Worm (Caenorhabditis elegans) whole organism, L1 larva: Measurements from ENCODE around the gene clec-51.

Experiments
- F16B12.6 ChIP-seq: fragments of 150-350 bp; optimal IDR thresholded peaks from 2 replicates; lab custom pipeline; 2014; ENCODE audit warnings: missing biosample characterization, missing genetic modification characterization
- aha-1 ChIP-seq: fragments of 150-350 bp; optimal IDR thresholded peaks from 2 replicates; lab custom pipeline; 2014; ENCODE audit warnings: missing biosample characterization, missing genetic modification characterization
- aly-2 ChIP-seq: fragments of 150-350 bp; optimal IDR thresholded peaks from 2 replicates; lab custom pipeline; 2014; ENCODE audit warnings: missing biosample characterization, missing genetic modification characterization
- blmp-1 ChIP-seq: fragments of 150-350 bp; optimal IDR thresholded peaks from 2 replicates; lab custom pipeline; 2014; ENCODE audit warnings: missing biosample characterization, missing genetic modification characterization
- ceh-8 ChIP-seq: fragments of 200-800 bp; sonication (Bioruptor generic); optimal IDR thresholded peaks from 2 replicates; lab custom pipeline; 2018; ENCODE audit warnings: mild to moderate bottlenecking, missing genetic modification characterization, moderate library complexity, missing compliant biosample characterization
- ceh-82 ChIP-seq, 3 experiments: fragments of 150-350 bp in 1 of 3; sonication (generic microtip) in 2 of 3; optimal IDR thresholded peaks; 2 replicates each; lab custom pipeline; 2014 to 2017; ENCODE audit warnings: missing biosample characterization in 3 of 3, missing genetic modification characterization in 3 of 3
- ceh-88 ChIP-seq: fragments of 200-800 bp; sonication (Bioruptor generic); IDR thresholded peaks from 2 replicates; pipeline ENCODE4 v1.3.6; 2022; ENCODE audit warnings: missing genetic modification characterization, missing compliant biosample characterization
- dpl-1 ChIP-seq, 3 experiments: fragments of 150-350 bp in 2 of 3; sonication (generic microtip) in 1 of 3; optimal IDR thresholded peaks; 2 replicates each; lab custom pipeline; 2014 to 2017; ENCODE audit warnings: missing biosample characterization in 3 of 3, missing genetic modification characterization in 3 of 3, missing genetic modification reagents in 3 of 3
- efl-1 ChIP-seq, 4 experiments: fragments of 150-350 bp; optimal IDR thresholded peaks in 3 of 4; peaks in 1 of 4; 1 replicate in 1 of 4; 2 replicates in 3 of 4; lab custom pipeline; 2014; ENCODE audit warnings: missing biosample characterization in 2 of 4, missing genetic modification characterization in 2 of 4, missing genetic modification reagents in 2 of 4
- fkh-10 ChIP-seq: sonication (generic microtip); optimal IDR thresholded peaks from 2 replicates; lab custom pipeline; 2017; ENCODE audit warnings: missing biosample characterization, missing genetic modification reagents, missing genetic modification characterization
- fkh-8 ChIP-seq: sonication (generic microtip); optimal IDR thresholded peaks from 2 replicates; lab custom pipeline; 2016; ENCODE audit warnings: mild to moderate bottlenecking, missing genetic modification characterization, missing compliant biosample characterization
- hlh-4 ChIP-seq: sonication (generic microtip); optimal IDR thresholded peaks from 2 replicates; lab custom pipeline; 2016; ENCODE audit warnings: mild to moderate bottlenecking, missing genetic modification characterization, missing compliant biosample characterization
- lin-14 ChIP-seq: fragments of 200-800 bp; sonication (Bioruptor generic); optimal IDR thresholded peaks from 2 replicates; lab custom pipeline; 2018; ENCODE audit warnings: mild to moderate bottlenecking, missing genetic modification characterization, moderate library complexity, missing compliant biosample characterization
- lin-15B ChIP-seq: fragments of 150-350 bp; sonication (generic microtip); optimal IDR thresholded peaks from 3 replicates; lab custom pipeline; 2014; ENCODE audit warnings: missing biosample characterization, missing genetic modification characterization
- lin-35 ChIP-seq, 2 experiments: fragments of 150-350 bp; optimal IDR thresholded peaks; 2 replicates each; lab custom pipeline; 2014; ENCODE audit warnings: missing biosample characterization in 2 of 2, missing genetic modification characterization in 2 of 2, missing genetic modification reagents in 2 of 2
- lin-39 ChIP-seq: fragments of 150-350 bp; optimal IDR thresholded peaks from 2 replicates; lab custom pipeline; 2014; ENCODE audit warnings: missing biosample characterization, missing genetic modification reagents, missing genetic modification characterization
- lsy-2 ChIP-seq, 2 experiments: fragments of 150-350 bp; optimal IDR thresholded peaks; 2 replicates each; lab custom pipeline; 2014; ENCODE audit warnings: missing biosample characterization in 2 of 2, missing genetic modification characterization in 2 of 2
- mdl-1 ChIP-seq, 2 experiments: fragments of 150-350 bp; optimal IDR thresholded peaks; 2 replicates each; lab custom pipeline; 2014 to 2017; ENCODE audit warnings: missing biosample characterization in 2 of 2, missing genetic modification characterization in 2 of 2, inconsistent platforms in 1 of 2
- mep-1 ChIP-seq: fragments of 150-350 bp; optimal IDR thresholded peaks from 2 replicates; lab custom pipeline; 2014; ENCODE audit warnings: missing biosample characterization, missing genetic modification characterization
- nhr-11 ChIP-seq: fragments of 150-350 bp; optimal IDR thresholded peaks from 2 replicates; lab custom pipeline; 2014; ENCODE audit warnings: missing biosample characterization, missing genetic modification characterization
- nhr-12 ChIP-seq: sonication (generic microtip); optimal IDR thresholded peaks from 2 replicates; lab custom pipeline; 2017; ENCODE audit warnings: missing biosample characterization, missing genetic modification characterization
- nhr-20 ChIP-seq: sonication (generic microtip); optimal IDR thresholded peaks from 2 replicates; lab custom pipeline; 2016; ENCODE audit warnings: mild to moderate bottlenecking, missing genetic modification characterization, missing compliant biosample characterization
- nhr-237 ChIP-seq: fragments of 150-350 bp; optimal IDR thresholded peaks from 2 replicates; lab custom pipeline; 2014; ENCODE audit warnings: missing biosample characterization, missing genetic modification characterization
- nhr-71 ChIP-seq: sonication (generic microtip); optimal IDR thresholded peaks from 2 replicates; lab custom pipeline; 2016; ENCODE audit warnings: mild to moderate bottlenecking, missing genetic modification characterization, moderate library complexity, missing compliant biosample characterization
- nhr-77 ChIP-seq: fragments of 150-350 bp; optimal IDR thresholded peaks from 2 replicates; lab custom pipeline; 2014; ENCODE audit warnings: missing biosample characterization, missing genetic modification characterization
- nhr-85 ChIP-seq: sonication (generic microtip); peaks from one replicate; lab custom pipeline; 2016; ENCODE audit warnings: missing genetic modification characterization, inconsistent platforms, missing compliant biosample characterization
- pag-3 ChIP-seq: sonication (generic microtip); optimal IDR thresholded peaks from 2 replicates; lab custom pipeline; 2017; ENCODE audit warnings: missing genetic modification characterization, mild to moderate bottlenecking, missing compliant biosample characterization, antibody characterized with exemption, borderline replicate concordance; ENCODE audit not compliant: insufficient read depth
- rnt-1 ChIP-seq: sonication (generic microtip); optimal IDR thresholded peaks from 2 replicates; lab custom pipeline; 2016; ENCODE audit warnings: mild to moderate bottlenecking, missing genetic modification characterization, moderate library complexity, missing compliant biosample characterization
- skn-1 ChIP-seq: fragments of 150-350 bp; optimal IDR thresholded peaks from 2 replicates; lab custom pipeline; 2014; ENCODE audit warnings: missing biosample characterization, missing genetic modification characterization
- snu-23 ChIP-seq: sonication (generic microtip); optimal IDR thresholded peaks from 2 replicates; lab custom pipeline; 2016; ENCODE audit warnings: missing genetic modification characterization, missing compliant biosample characterization
- sox-4 ChIP-seq: sonication (generic microtip); optimal IDR thresholded peaks from 2 replicates; lab custom pipeline; 2016; ENCODE audit warnings: missing genetic modification characterization, missing compliant biosample characterization
- unc-130 ChIP-seq: fragments of 150-350 bp; optimal IDR thresholded peaks from 2 replicates; lab custom pipeline; 2017; ENCODE audit warnings: missing biosample characterization, missing genetic modification characterization, inconsistent platforms
- unc-30 ChIP-seq: sonication (generic microtip); optimal IDR thresholded peaks from 2 replicates; lab custom pipeline; 2017; ENCODE audit warnings: missing biosample characterization, missing genetic modification characterization
- unc-98 ChIP-seq: fragments of 200-800 bp; sonication (Bioruptor generic); IDR thresholded peaks from 2 replicates; pipeline ENCODE4 v1.3.6; 2022; ENCODE audit warnings: missing genetic modification characterization, missing compliant biosample characterization
- xbp-1 ChIP-seq: sonication (generic microtip); optimal IDR thresholded peaks from 2 replicates; lab custom pipeline; 2016; ENCODE audit warnings: missing genetic modification characterization, missing compliant biosample characterization
- zag-1 ChIP-seq: fragments of 150-350 bp; optimal IDR thresholded peaks from 2 replicates; lab custom pipeline; 2014; ENCODE audit warnings: missing biosample characterization, missing genetic modification characterization
- zip-4 ChIP-seq: fragments of 200-800 bp; sonication (Bioruptor generic); optimal IDR thresholded peaks from 2 replicates; lab custom pipeline; 2018; ENCODE audit warnings: mild to moderate bottlenecking, missing genetic modification characterization, moderate library complexity, missing compliant biosample characterization

clec-51 gene

ce11 chrIV:8112646-8113045 is 51.0 kb downstream of the clec-51 start (continued):
- TF ChIP-seq blmp-1 (tag; lab: Kevin White, UChicago) (peak; percentile 25), nhr-237 (no peak), hlh-4 (tag; lab: Kevin White, UChicago) (no peak), ceh-88 (GFP tag; lab: Robert Waterston, UW) (no peak), ceh-8 (no peak), zag-1 (tag; lab: Kevin White, UChicago) (no peak), aha-1 (tag; lab: Kevin White, UChicago) (no peak), xbp-1 (no peak), nhr-12 (tag; lab: Kevin White, UChicago) (no peak), unc-130 (tag; lab: Kevin White, UChicago) (peak; percentile 53), nhr-85 (no peak)

- TF ChIP-seq pag-3 (tag; lab: Kevin White, UChicago) (no peak), rnt-1 (peak; percentile 43), ceh-88 (GFP tag; lab: Robert Waterston, UW) (no peak), fkh-10 (GFP tag; lab: Kevin White, UChicago) (no peak), nhr-77 (no peak), lin-39 (tag; lab: Kevin White, UChicago) (no peak), lsy-2 (tag; optimal IDR thresholded peaks at IDR 0.05; lab: Kevin White, UChicago) (peak; percentile 13), lin-35 (GFP tag; optimal IDR thresholded peaks at IDR 0.05; lab: Kevin White, UChicago) (peak in 1 of 2 experiments; percentile 8), lin-14 (GFP tag; lab: Kevin White, UChicago) (peak; percentile 80), dpl-1 (GFP tag; optimal IDR thresholded peaks at IDR 0.05; lab: Kevin White, UChicago) (no peak), lin-15B (no peak), skn-1 (tag; lab: Kevin White, UChicago) (peak; percentile 22), zip-4 (no peak), nhr-20 (peak; percentile 38), blmp-1 (tag; lab: Kevin White, UChicago) (peak; percentile 56), fkh-8 (tag; lab: Kevin White, UChicago) (peak; percentile 4), nhr-11 (tag; lab: Kevin White, UChicago) (peak; percentile 16), unc-30 (tag; lab: Kevin White, UChicago) (no peak), F16B12.6 (tag; lab: Kevin White, UChicago) (peak; percentile 36), mep-1 (tag; lab: Kevin White, UChicago) (peak; percentile 35), sox-4 (tag; lab: Kevin White, UChicago) (no peak), unc-98 (GFP tag; lab: Robert Waterston, UW) (no peak), unc-130 (tag; lab: Kevin White, UChicago) (no peak), ceh-82 (tag; optimal IDR thresholded peaks at IDR 0.05; lab: Kevin White, UChicago) (peak in 1 of 3 experiments; percentile 38), aly-2 (tag; lab: Kevin White, UChicago) (no peak), nhr-71 (peak; percentile 30), efl-1 (optimal IDR thresholded peaks at IDR 0.05; lab: Kevin White, UChicago) (peak in 1 of 2 experiments; percentile 16), efl-1 (GFP tag; optimal IDR thresholded peaks at IDR 0.05 in 1 of 2; lab: Kevin White, UChicago) (peak in 1 of 2 experiments; percentile 73), snu-23 (peak; percentile 57), mdl-1 (tag; optimal IDR thresholded peaks at IDR 0.05; lab: Kevin White, UChicago) (peak in 1 of 2 experiments; percentile 3)
- TF ChIP-seq, all 84 proteins: peak for 16
These were observed 51.4 kb downstream of the clec-51 start, which contains the start of gene Y42H9AR.4 for ce11 chrIV:8112187-8112586. Gene Y42H9AR.4, minus strand, starts transcription at chrIV:8112218.
